Worm (Caenorhabditis elegans) whole organism, L1 larva: Measurements from ENCODE around the gene dnj-22.

Source experiments
- ceh-90 ChIP-seq: sonication (generic microtip); optimal IDR thresholded peaks from 2 replicates; lab custom pipeline; 2016; ENCODE audit warnings: missing genetic modification characterization, missing compliant biosample characterization
- ces-1 ChIP-seq: fragments of 150-350 bp; optimal IDR thresholded peaks from 2 replicates; lab custom pipeline; 2014; ENCODE audit warnings: missing biosample characterization, missing genetic modification reagents, missing genetic modification characterization
- egl-13 ChIP-seq: sonication (generic microtip); optimal IDR thresholded peaks from 2 replicates; lab custom pipeline; 2016; ENCODE audit warnings: missing genotype, missing genetic modification reagents, missing genetic modification characterization, missing compliant biosample characterization
- fkh-10 ChIP-seq: sonication (generic microtip); optimal IDR thresholded peaks from 2 replicates; lab custom pipeline; 2017; ENCODE audit warnings: missing biosample characterization, missing genetic modification reagents, missing genetic modification characterization
- nhr-77 ChIP-seq: fragments of 150-350 bp; optimal IDR thresholded peaks from 2 replicates; lab custom pipeline; 2014; ENCODE audit warnings: missing biosample characterization, missing genetic modification characterization
- pqm-1 ChIP-seq: sonication (generic microtip); optimal IDR thresholded peaks from 3 replicates; lab custom pipeline; 2017; ENCODE audit warnings: missing biosample characterization, missing genetic modification characterization
- unc-62 ChIP-seq: fragments of 150-350 bp; optimal IDR thresholded peaks from 2 replicates; lab custom pipeline; 2014; ENCODE audit warnings: missing biosample characterization, missing genetic modification reagents, missing genetic modification characterization

ce11 chrV:8465386-8465785, 3.5 kb upstream of the dnj-22 start, which contains the start of gene mrps-2:
- TF ChIP-seq fkh-10 (GFP tag; lab: Kevin White, UChicago) (no peak), egl-13 (tag; lab: Kevin White, UChicago) (no peak), ceh-90 (tag; lab: Kevin White, UChicago) (no peak), ces-1 (GFP tag; lab: Kevin White, UChicago) (no peak), pqm-1 (no peak), unc-62 (GFP tag; lab: Kevin White, UChicago) (no peak), nhr-77 (tag; lab: Kevin White, UChicago) (no peak)
